Fruit fly (Drosophila melanogaster) whole organism, larva: Measurements from ENCODE around the gene CG3323.

Experiments used
- noc ChIP-seq: fragments of 200-800 bp; sonication (Bioruptor generic); optimal IDR thresholded peaks from 3 replicates; lab custom pipeline; 2019; ENCODE audit warnings: missing biosample characterization, mild to moderate bottlenecking, missing genetic modification characterization, moderate library complexity

Gene CG3323

dm6 chrX:5299957-5300356 lies 5.5 kb downstream of the CG3323 start:
- TF ChIP-seq noc (tag; lab: Kevin White, UChicago) = no peak

- no peak for TF ChIP-seq noc (tag; lab: Kevin White, UChicago)
Observed at dm6 chrX:5295766-5296165, 9.7 kb downstream of the CG3323 start, which contains the start of gene CG42749. TSS of gene CG42749 (plus strand) at chrX:5296066.

- no peak for TF ChIP-seq noc (tag; lab: Kevin White, UChicago)
Observed at dm6 chrX:5293141-5293540, 12.3 kb downstream of the CG3323 start.

- no peak for TF ChIP-seq noc (tag; lab: Kevin White, UChicago)
Observed at dm6 chrX:5289692-5290091, 15.8 kb downstream of the CG3323 start.

- TF ChIP-seq noc (tag; lab: Kevin White, UChicago) = no peak
Observed at dm6 chrX:5286513-5286912, 19.0 kb downstream of the CG3323 start.

DNA sequence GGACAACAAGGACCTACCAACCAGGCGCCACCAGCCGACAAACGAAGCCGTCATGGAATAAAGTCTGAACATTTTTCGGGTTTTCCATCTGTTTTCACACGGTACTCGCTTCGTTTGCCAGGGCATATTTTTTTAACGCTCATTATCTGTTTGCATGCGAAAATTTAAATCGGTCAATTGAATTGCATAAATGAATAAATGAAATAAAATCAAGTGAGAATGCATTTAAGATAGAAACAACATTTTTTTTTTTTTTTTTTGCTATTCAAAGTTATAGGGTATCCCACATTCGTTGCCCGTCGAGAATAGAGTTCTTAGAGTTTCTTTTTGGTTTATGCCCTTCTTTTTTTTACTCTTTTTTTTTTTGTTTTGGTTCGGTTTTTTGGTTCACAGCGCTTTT lies 19.7 kb downstream of the CG3323 start:
- no peak for TF ChIP-seq noc (tag; lab: Kevin White, UChicago)
